Worm (Caenorhabditis elegans) whole organism, mixed stage, embryonic: ENCODE data around the gene T04B2.7.

Source experiments
- M03D4.4 ChIP-seq: sonication (generic microtip); optimal IDR thresholded peaks from 2 replicates; lab custom pipeline; 2017; ENCODE audit warnings: mild to moderate bottlenecking, missing genetic modification characterization, missing compliant biosample characterization
- bed-3 ChIP-seq: fragments of 200-800 bp; sonication (Bioruptor generic); optimal IDR thresholded peaks from 3 replicates; lab custom pipeline; 2018; ENCODE audit warnings: mild to moderate bottlenecking, missing genetic modification characterization, moderate library complexity, missing compliant biosample characterization
- blmp-1 ChIP-seq: fragments of 150-350 bp; optimal IDR thresholded peaks from 2 replicates; lab custom pipeline; 2014; ENCODE audit warnings: missing biosample characterization, missing genetic modification characterization
- ceh-39 ChIP-seq: fragments of 150-350 bp; optimal IDR thresholded peaks from 2 replicates; lab custom pipeline; 2014; ENCODE audit warnings: missing biosample characterization, missing genetic modification characterization
- ceh-43 ChIP-seq: fragments of 200-800 bp; sonication (Bioruptor generic); optimal IDR thresholded peaks from 2 replicates; lab custom pipeline; 2018; ENCODE audit warnings: mild to moderate bottlenecking, missing genetic modification characterization, moderate library complexity, missing compliant biosample characterization
- ceh-83 ChIP-seq: fragments of 200-800 bp; sonication (Bioruptor generic); optimal IDR thresholded peaks from 2 replicates; lab custom pipeline; 2018; ENCODE audit warnings: mild to moderate bottlenecking, missing genetic modification characterization, missing compliant biosample characterization
- ces-1 ChIP-seq: fragments of 150-350 bp; optimal IDR thresholded peaks from 2 replicates; lab custom pipeline; 2014; ENCODE audit warnings: missing biosample characterization, missing genetic modification reagents, missing genetic modification characterization
- cnd-1 ChIP-seq: fragments of 200-800 bp; sonication (Bioruptor generic); optimal IDR thresholded peaks from 2 replicates; lab custom pipeline; 2018; ENCODE audit warnings: mild to moderate bottlenecking, missing genetic modification characterization, missing compliant biosample characterization
- drap-1 ChIP-seq: fragments of 200-800 bp; sonication (Bioruptor generic); optimal IDR thresholded peaks from 3 replicates; lab custom pipeline; 2018; ENCODE audit warnings: mild to moderate bottlenecking, missing genetic modification characterization, missing compliant biosample characterization
- flh-1 ChIP-seq: fragments of 200-800 bp; sonication (Bioruptor generic); optimal IDR thresholded peaks from 2 replicates; lab custom pipeline; 2018; ENCODE audit warnings: mild to moderate bottlenecking, missing genetic modification characterization, moderate library complexity, missing compliant biosample characterization
- ham-2 ChIP-seq: fragments of 200-800 bp; sonication (Bioruptor generic); optimal IDR thresholded peaks from 2 replicates; lab custom pipeline; 2018; ENCODE audit warnings: mild to moderate bottlenecking, missing genetic modification characterization, missing compliant biosample characterization
- hlh-1 ChIP-seq: fragments of 150-350 bp; optimal IDR thresholded peaks from 2 replicates; lab custom pipeline; 2014; ENCODE audit warnings: missing biosample characterization, missing genetic modification reagents, missing genetic modification characterization
- lin-13 ChIP-seq: fragments of 150-350 bp; optimal IDR thresholded peaks from 2 replicates; lab custom pipeline; 2014; ENCODE audit warnings: missing biosample characterization, missing genetic modification characterization
- lin-32 ChIP-seq: fragments of 200-800 bp; sonication (Bioruptor generic); optimal IDR thresholded peaks from 2 replicates; lab custom pipeline; 2018; ENCODE audit warnings: mild to moderate bottlenecking, missing genetic modification characterization, missing compliant biosample characterization
- lsy-2 ChIP-seq: fragments of 150-350 bp; optimal IDR thresholded peaks from 2 replicates; lab custom pipeline; 2014; ENCODE audit warnings: missing biosample characterization, missing genetic modification characterization
- mab-5 ChIP-seq: fragments of 150-350 bp; optimal IDR thresholded peaks from 2 replicates; lab custom pipeline; 2014; ENCODE audit warnings: missing biosample characterization, missing genetic modification characterization
- mep-1 ChIP-seq: fragments of 150-350 bp; optimal IDR thresholded peaks from 2 replicates; lab custom pipeline; 2017; ENCODE audit warnings: missing biosample characterization, missing genetic modification reagents, missing genetic modification characterization, inconsistent platforms
- mls-2 ChIP-seq: sonication (generic microtip); optimal IDR thresholded peaks from 2 replicates; lab custom pipeline; 2016; ENCODE audit warnings: mild to moderate bottlenecking, missing genetic modification characterization, moderate library complexity, missing compliant biosample characterization
- nhr-12 ChIP-seq: fragments of 150-350 bp; optimal IDR thresholded peaks from 2 replicates; lab custom pipeline; 2014; ENCODE audit warnings: missing biosample characterization, missing genetic modification characterization
- nhr-2 ChIP-seq: fragments of 150-350 bp; optimal IDR thresholded peaks from 2 replicates; lab custom pipeline; 2014; ENCODE audit warnings: missing biosample characterization, missing genetic modification characterization
- nhr-237 ChIP-seq: fragments of 150-350 bp; optimal IDR thresholded peaks from 2 replicates; lab custom pipeline; 2014; ENCODE audit warnings: missing biosample characterization, missing genetic modification characterization
- nhr-28 ChIP-seq: fragments of 150-350 bp; optimal IDR thresholded peaks from 2 replicates; lab custom pipeline; 2014; ENCODE audit warnings: missing biosample characterization, missing genetic modification characterization
- nhr-76 ChIP-seq: sonication (generic microtip); optimal IDR thresholded peaks from 2 replicates; lab custom pipeline; 2017; ENCODE audit warnings: missing biosample characterization, missing genetic modification characterization
- pha-4 ChIP-seq: fragments of 150-350 bp; optimal IDR thresholded peaks from 2 replicates; lab custom pipeline; 2018; ENCODE audit warnings: missing biosample characterization, missing genetic modification reagents, missing genetic modification characterization
- sem-2 ChIP-seq: fragments of 200-800 bp; sonication (Bioruptor generic); optimal IDR thresholded peaks from 2 replicates; lab custom pipeline; 2018; ENCODE audit warnings: mild to moderate bottlenecking, missing genetic modification characterization, missing compliant biosample characterization
- sptf-1 ChIP-seq: sonication (generic microtip); optimal IDR thresholded peaks from 2 replicates; lab custom pipeline; 2017; ENCODE audit warnings: mild to moderate bottlenecking, missing genetic modification characterization, moderate library complexity, missing compliant biosample characterization
- tbx-8 ChIP-seq: fragments of 200-800 bp; sonication (Bioruptor generic); optimal IDR thresholded peaks from 2 replicates; lab custom pipeline; 2018; ENCODE audit warnings: mild to moderate bottlenecking, missing genetic modification characterization, moderate library complexity, missing compliant biosample characterization
- unc-120 ChIP-seq: sonication (generic microtip); optimal IDR thresholded peaks from 2 replicates; lab custom pipeline; 2017; ENCODE audit warnings: missing genetic modification characterization, missing compliant biosample characterization; ENCODE audit not compliant: poor library complexity, severe bottlenecking
- unc-39 ChIP-seq: fragments of 150-350 bp; optimal IDR thresholded peaks from 2 replicates; lab custom pipeline; 2014; ENCODE audit warnings: missing biosample characterization, missing genetic modification characterization
- unc-62 ChIP-seq: fragments of 150-350 bp; optimal IDR thresholded peaks from 2 replicates; lab custom pipeline; 2014; ENCODE audit warnings: missing biosample characterization, missing genetic modification reagents, missing genetic modification characterization
- zip-8 ChIP-seq: fragments of 150-350 bp; optimal IDR thresholded peaks from 2 replicates; lab custom pipeline; 2014; ENCODE audit warnings: missing biosample characterization, missing genetic modification characterization
- ztf-11 ChIP-seq: fragments of 150-350 bp; optimal IDR thresholded peaks from 2 replicates; lab custom pipeline; 2014; ENCODE audit warnings: missing biosample characterization, missing genetic modification characterization

The T04B2.7 gene

DNA sequence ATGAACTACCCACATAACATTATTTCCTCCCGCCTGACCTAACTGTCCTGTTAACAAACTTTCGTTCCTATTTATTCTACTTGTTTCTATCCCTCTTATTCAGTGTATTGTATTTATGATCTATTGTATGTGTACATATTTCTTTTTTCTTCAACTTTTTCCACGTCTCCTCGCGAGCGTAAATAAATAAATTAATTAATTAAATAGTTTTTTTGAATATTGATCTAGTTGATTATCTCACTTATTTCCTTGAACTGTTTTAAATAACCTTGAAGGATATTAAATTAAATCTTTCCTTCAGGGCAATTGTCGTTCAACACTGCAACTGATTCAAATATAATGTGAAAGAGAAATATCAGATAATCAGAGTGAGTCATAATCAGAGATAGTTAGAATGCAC lies 13.2 kb downstream of the T04B2.7 start, which contains the start of gene frk-1:
Gene frk-1 (plus strand): TSS at position 301 of the 400 bp plus-strand sequence.
- TF ChIP-seq zip-8 (tag; lab: Kevin White, UChicago): no peak
- no peak for TF ChIP-seq ces-1 (GFP tag; lab: Kevin White, UChicago)
- no peak for TF ChIP-seq sem-2
- no peak for TF ChIP-seq ceh-39 (tag; lab: Kevin White, UChicago)
- no peak for TF ChIP-seq ceh-83
- no peak for TF ChIP-seq mab-5 (tag; lab: Kevin White, UChicago)
- no peak for TF ChIP-seq M03D4.4
- TF ChIP-seq ceh-43 (GFP tag; lab: Kevin White, UChicago): no peak
- no peak for TF ChIP-seq hlh-1 (tag; lab: Kevin White, UChicago)
- no peak for TF ChIP-seq flh-1
- TF ChIP-seq ztf-11 (tag; lab: Kevin White, UChicago): no peak
- TF ChIP-seq nhr-28 (tag; lab: Kevin White, UChicago): no peak
- TF ChIP-seq cnd-1 (tag; lab: Kevin White, UChicago): no peak
- no peak for TF ChIP-seq mls-2 (tag; lab: Kevin White, UChicago)
- TF ChIP-seq ham-2: no peak
- TF ChIP-seq unc-120 (tag; lab: Kevin White, UChicago): no peak

DNA sequence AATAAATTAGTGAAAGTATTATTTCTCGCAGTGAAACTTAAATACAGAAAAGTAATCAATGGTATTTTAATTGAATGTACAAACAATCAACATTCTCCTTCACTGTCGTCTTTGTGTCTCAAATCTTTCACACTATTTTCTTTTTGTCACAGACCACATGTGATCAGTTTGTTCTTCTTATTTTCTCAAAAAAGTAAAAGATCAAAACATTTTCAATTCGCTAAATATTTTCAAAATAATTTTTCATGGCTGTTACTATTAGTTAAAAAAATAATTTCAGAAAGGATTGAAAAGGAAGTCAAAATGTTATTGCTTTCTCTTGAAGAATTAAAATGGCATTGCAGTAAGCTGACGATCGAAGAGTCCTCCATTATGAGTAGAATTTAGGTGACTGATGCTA lies 15.2 kb downstream of the T04B2.7 start, which contains the start of gene dhs-31:
Gene dhs-31 (minus strand): TSS at position 101 of the 400 bp plus-strand sequence.
- TF ChIP-seq nhr-12 (tag; lab: Kevin White, UChicago): no peak
- no peak for TF ChIP-seq ces-1 (GFP tag; lab: Kevin White, UChicago)
- TF ChIP-seq flh-1: no peak
- TF ChIP-seq unc-62: no peak
- no peak for TF ChIP-seq mep-1 (tag; lab: Kevin White, UChicago)
- no peak for TF ChIP-seq ztf-11 (tag; lab: Kevin White, UChicago)
- no peak for TF ChIP-seq lin-13
- TF ChIP-seq nhr-2 (tag; lab: Kevin White, UChicago): no peak
- no peak for TF ChIP-seq mab-5 (tag; lab: Kevin White, UChicago)
- TF ChIP-seq nhr-237 (tag; lab: Kevin White, UChicago): no peak
- no peak for TF ChIP-seq M03D4.4
- TF ChIP-seq sem-2: no peak
- no peak for TF ChIP-seq unc-39
- no peak for TF ChIP-seq ceh-43 (GFP tag; lab: Kevin White, UChicago)
- TF ChIP-seq lsy-2 (tag; lab: Kevin White, UChicago): no peak
- TF ChIP-seq sptf-1: no peak

DNA sequence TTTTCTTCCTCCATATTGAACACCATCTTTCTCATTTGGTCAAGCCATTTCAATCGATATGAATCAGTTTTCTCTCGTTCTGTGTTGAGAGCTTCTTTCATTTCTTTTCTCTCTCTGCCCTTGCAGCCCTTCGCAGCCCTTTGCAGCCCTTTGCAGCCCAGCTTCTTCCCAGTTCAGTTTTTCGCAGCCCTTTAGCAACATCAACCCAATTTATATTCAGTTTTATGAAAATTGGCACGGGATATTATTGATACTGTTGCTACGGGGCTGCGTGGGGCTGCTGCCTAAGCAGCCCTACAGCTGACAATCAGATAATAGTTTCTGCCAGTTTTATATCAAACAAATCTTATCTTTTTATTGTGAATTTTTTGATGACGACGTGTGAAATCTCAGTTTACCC lies 19.1 kb downstream of the T04B2.7 start, which contains the start of gene F44D12.10:
Gene F44D12.10 (minus strand): TSS at position 101 of the 400 bp plus-strand sequence.
- TF ChIP-seq ceh-43 (GFP tag; lab: Kevin White, UChicago): no peak
- TF ChIP-seq mep-1 (tag; lab: Kevin White, UChicago): no peak
- TF ChIP-seq unc-39: no peak
- no peak for TF ChIP-seq nhr-237 (tag; lab: Kevin White, UChicago)
- TF ChIP-seq sem-2: no peak
- no peak for TF ChIP-seq nhr-2 (tag; lab: Kevin White, UChicago)
- TF ChIP-seq mls-2 (tag; lab: Kevin White, UChicago): no peak
- TF ChIP-seq lin-32 (GFP tag; lab: Kevin White, UChicago): no peak
- TF ChIP-seq flh-1: no peak
- TF ChIP-seq bed-3: no peak
- no peak for TF ChIP-seq ham-2
- no peak for TF ChIP-seq drap-1 (GFP tag; lab: Kevin White, UChicago)
- TF ChIP-seq blmp-1: no peak
- no peak for TF ChIP-seq ceh-83
- TF ChIP-seq ztf-11 (tag; lab: Kevin White, UChicago): no peak
- TF ChIP-seq unc-62: no peak
- no peak for TF ChIP-seq cnd-1 (tag; lab: Kevin White, UChicago)
- no peak for TF ChIP-seq pha-4 (tag; lab: Kevin White, UChicago)
- TF ChIP-seq mab-5 (tag; lab: Kevin White, UChicago): no peak
- TF ChIP-seq, all 35 proteins: peak for 0

DNA sequence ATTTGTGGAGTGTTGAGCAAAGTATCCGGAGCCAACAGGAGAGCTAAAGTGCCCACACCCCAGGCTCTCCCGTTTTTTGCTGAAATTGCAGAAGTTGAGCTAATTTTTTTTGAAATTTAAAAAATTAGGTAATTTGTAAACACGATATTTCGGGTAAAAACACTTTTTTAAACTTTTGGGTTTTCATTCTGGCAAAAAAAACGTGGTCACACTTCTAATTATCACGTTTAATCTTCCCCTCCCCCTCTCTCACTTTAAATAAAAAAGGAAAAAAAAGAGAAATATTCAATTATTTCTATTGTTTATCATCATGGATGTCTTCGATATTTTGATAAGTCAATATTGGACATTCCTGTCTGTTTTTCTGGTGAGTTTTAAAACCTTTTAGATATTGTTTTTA lies 23.0 kb downstream of the T04B2.7 start, which contains the start of gene F44D12.6:
Gene F44D12.6 (plus strand): TSS at position 301 of the 400 bp plus-strand sequence.
- TF ChIP-seq nhr-2 (tag; lab: Kevin White, UChicago): no peak
- no peak for TF ChIP-seq nhr-76 (tag; lab: Kevin White, UChicago)
- TF ChIP-seq ces-1 (GFP tag; lab: Kevin White, UChicago): no peak
- TF ChIP-seq zip-8 (tag; lab: Kevin White, UChicago): no peak
- TF ChIP-seq nhr-12 (tag; lab: Kevin White, UChicago): no peak
- no peak for TF ChIP-seq mls-2 (tag; lab: Kevin White, UChicago)
- TF ChIP-seq ceh-83: no peak
- TF ChIP-seq unc-39: no peak
- TF ChIP-seq lin-13: no peak
- no peak for TF ChIP-seq flh-1
- no peak for TF ChIP-seq sptf-1
- no peak for TF ChIP-seq unc-62
- no peak for TF ChIP-seq M03D4.4
- no peak for TF ChIP-seq lin-32 (GFP tag; lab: Kevin White, UChicago)
- TF ChIP-seq nhr-237 (tag; lab: Kevin White, UChicago): no peak
- no peak for TF ChIP-seq bed-3
- TF ChIP-seq nhr-28 (tag; lab: Kevin White, UChicago): no peak
- no peak for TF ChIP-seq ceh-43 (GFP tag; lab: Kevin White, UChicago)
- TF ChIP-seq tbx-8: no peak
